Worm (Caenorhabditis elegans) whole organism, L4 larva: ENCODE measurements around the gene elo-8.

Experiments used
- D1046.2 ChIP-seq: fragments of 200-800 bp; sonication (Bioruptor generic); IDR thresholded peaks from 2 replicates; pipeline ENCODE4 v1.3.6; 2022; ENCODE audit warnings: missing genetic modification characterization, missing compliant biosample characterization
- F26F4.8 ChIP-seq: fragments of 200-800 bp; sonication (Bioruptor generic); conservative IDR thresholded peaks from 2 replicates; pipeline ENCODE4 v1.3.6; 2022; ENCODE audit warnings: missing genetic modification characterization, missing compliant biosample characterization
- F37D6.2 ChIP-seq: sonication (generic microtip); optimal IDR thresholded peaks from 2 replicates; lab custom pipeline; 2016; ENCODE audit warnings: mild to moderate bottlenecking, missing genetic modification characterization, missing compliant biosample characterization
- F44E2.7 ChIP-seq: fragments of 200-800 bp; sonication (Bioruptor generic); IDR thresholded peaks from 2 replicates; pipeline ENCODE4 v2.1.2; 2022; ENCODE audit warnings: missing genetic modification characterization, missing compliant biosample characterization
- R02D3.7 ChIP-seq: fragments of 150-350 bp; sonication (generic microtip); optimal IDR thresholded peaks from 3 replicates; lab custom pipeline; 2014; ENCODE audit warnings: missing biosample characterization, missing genetic modification characterization
- T20F7.1 ChIP-seq: fragments of 200-800 bp; sonication (Bioruptor generic); optimal IDR thresholded peaks from 2 replicates; lab custom pipeline; 2018; ENCODE audit warnings: mild to moderate bottlenecking, missing genetic modification characterization, missing compliant biosample characterization
- Y48G9A.11 ChIP-seq: fragments of 200-800 bp; sonication (Bioruptor generic); IDR thresholded peaks from 2 replicates; pipeline ENCODE4 v1.3.6; 2022; ENCODE audit warnings: missing genetic modification reagents, missing genetic modification characterization, missing compliant biosample characterization
- Y75B8A.6 ChIP-seq: fragments of 200-800 bp; sonication (Bioruptor generic); IDR thresholded peaks from 2 replicates; pipeline ENCODE4 v1.3.6; 2022; ENCODE audit warnings: missing genetic modification reagents, missing genetic modification characterization, missing compliant biosample characterization
- ZK337.2 ChIP-seq: fragments of 200-800 bp; sonication (Bioruptor generic); IDR thresholded peaks from 2 replicates; pipeline ENCODE4 v1.3.6; 2022; ENCODE audit warnings: missing genetic modification reagents, missing genetic modification characterization, missing compliant biosample characterization
- ama-1 ChIP-seq: fragments of 150-350 bp; optimal IDR thresholded peaks from 2 replicates; lab custom pipeline; 2014; ENCODE audit warnings: inconsistent platforms, mixed read lengths
- ceh-28 ChIP-seq: fragments of 150-350 bp; optimal IDR thresholded peaks from 2 replicates; lab custom pipeline; 2014; ENCODE audit warnings: missing biosample characterization, missing genetic modification reagents, missing genetic modification characterization
- ceh-32 ChIP-seq: sonication (generic microtip); optimal IDR thresholded peaks from 2 replicates; lab custom pipeline; 2016; ENCODE audit warnings: mild to moderate bottlenecking, missing genetic modification characterization, missing compliant biosample characterization; ENCODE audit not compliant: poor library complexity
- ces-1 ChIP-seq: fragments of 150-350 bp; sonication (generic microtip); optimal IDR thresholded peaks from 4 replicates; lab custom pipeline; 2014; ENCODE audit warnings: missing biosample characterization, missing genetic modification reagents, missing genetic modification characterization
- cey-2 ChIP-seq: sonication (generic microtip); optimal IDR thresholded peaks from 3 replicates; lab custom pipeline; 2017; ENCODE audit warnings: missing genetic modification characterization, mild to moderate bottlenecking, missing compliant biosample characterization, antibody characterized with exemption, borderline replicate concordance; ENCODE audit not compliant: insufficient read depth
- ctbp-1 ChIP-seq: fragments of 200-800 bp; sonication (Bioruptor generic); IDR thresholded peaks from 2 replicates; pipeline ENCODE4 v1.3.6; 2022; ENCODE audit warnings: missing genetic modification reagents, missing genetic modification characterization, missing compliant biosample characterization
- daf-19 ChIP-seq: fragments of 200-800 bp; sonication (Bioruptor generic); conservative IDR thresholded peaks from 2 replicates; pipeline ENCODE4 v1.3.6; 2022; ENCODE audit warnings: missing genetic modification characterization, missing compliant biosample characterization
- dpl-1 ChIP-seq: fragments of 150-350 bp; optimal IDR thresholded peaks from 2 replicates; lab custom pipeline; 2014; ENCODE audit warnings: missing biosample characterization, missing genetic modification reagents, missing genetic modification characterization
- dve-1 ChIP-seq: sonication (generic microtip); optimal IDR thresholded peaks from 2 replicates; lab custom pipeline; 2017; ENCODE audit warnings: antibody characterized with exemption, mild to moderate bottlenecking, missing genetic modification characterization, missing compliant biosample characterization; ENCODE audit not compliant: insufficient read depth
- egl-43 ChIP-seq: fragments of 200-800 bp; sonication (Bioruptor generic); IDR thresholded peaks from 2 replicates; pipeline ENCODE4 v1.3.6; 2022; ENCODE audit warnings: missing genetic modification reagents, missing genetic modification characterization, missing compliant biosample characterization
- fkh-10 ChIP-seq: fragments of 150-350 bp; optimal IDR thresholded peaks from 2 replicates; lab custom pipeline; 2014; ENCODE audit warnings: missing biosample characterization, missing genetic modification reagents, missing genetic modification characterization
- hlh-11 ChIP-seq: fragments of 200-800 bp; sonication (Bioruptor generic); optimal IDR thresholded peaks from 2 replicates; lab custom pipeline; 2018; ENCODE audit warnings: mild to moderate bottlenecking, missing genetic modification characterization, missing compliant biosample characterization
- lin-38 ChIP-seq: fragments of 200-800 bp; sonication (Bioruptor generic); IDR thresholded peaks from 2 replicates; pipeline ENCODE4 v1.3.6; 2022; ENCODE audit warnings: missing genetic modification reagents, missing genetic modification characterization, missing compliant biosample characterization
- lin-39 ChIP-seq: fragments of 150-350 bp; optimal IDR thresholded peaks from 2 replicates; lab custom pipeline; 2014; ENCODE audit warnings: missing biosample characterization, missing genetic modification reagents, missing genetic modification characterization
- madf-9 ChIP-seq: fragments of 200-800 bp; sonication (Bioruptor generic); conservative IDR thresholded peaks from 2 replicates; pipeline ENCODE4 v1.3.6; 2022; ENCODE audit warnings: missing genetic modification reagents, missing genetic modification characterization, missing compliant biosample characterization
- mdl-1 ChIP-seq, 2 experiments: fragments of 150-350 bp in 1 of 2; sonication (generic microtip) in 1 of 2; optimal IDR thresholded peaks; 2 replicates each; lab custom pipeline; 2014 to 2017; ENCODE audit warnings: missing biosample characterization in 2 of 2, missing genetic modification characterization in 2 of 2
- mep-1 ChIP-seq: fragments of 150-350 bp; sonication (generic microtip); optimal IDR thresholded peaks from 3 replicates; lab custom pipeline; 2014; ENCODE audit warnings: missing biosample characterization, missing genetic modification characterization
- mxl-2 ChIP-seq: fragments of 200-800 bp; sonication (Bioruptor generic); conservative IDR thresholded peaks from 2 replicates; pipeline ENCODE4 v1.3.6; 2022; ENCODE audit warnings: missing genetic modification reagents, missing genetic modification characterization, missing compliant biosample characterization
- nhr-10 ChIP-seq: fragments of 150-350 bp; optimal IDR thresholded peaks from 2 replicates; lab custom pipeline; 2014; ENCODE audit warnings: missing biosample characterization, missing genetic modification characterization
- nhr-102 ChIP-seq: sonication (generic microtip); optimal IDR thresholded peaks from 2 replicates; lab custom pipeline; 2016; ENCODE audit warnings: mild to moderate bottlenecking, missing genetic modification characterization, moderate library complexity, missing compliant biosample characterization
- nhr-11 ChIP-seq: fragments of 150-350 bp; optimal IDR thresholded peaks from 2 replicates; lab custom pipeline; 2014; ENCODE audit warnings: missing biosample characterization, missing genetic modification characterization
- nhr-111 ChIP-seq: fragments of 200-800 bp; sonication (Bioruptor generic); optimal IDR thresholded peaks from 2 replicates; lab custom pipeline; 2018; ENCODE audit warnings: mild to moderate bottlenecking, missing genetic modification characterization, missing compliant biosample characterization
- nhr-237 ChIP-seq: sonication (generic microtip); optimal IDR thresholded peaks from 2 replicates; lab custom pipeline; 2017; ENCODE audit warnings: missing biosample characterization, missing genetic modification characterization
- nhr-41 ChIP-seq: fragments of 200-800 bp; sonication (Bioruptor generic); IDR thresholded peaks from 2 replicates; pipeline ENCODE4 v1.3.6; 2022; ENCODE audit warnings: missing genetic modification reagents, missing genetic modification characterization, missing compliant biosample characterization
- nhr-42 ChIP-seq: fragments of 200-800 bp; sonication (Bioruptor generic); IDR thresholded peaks from 2 replicates; pipeline ENCODE4 v1.3.6; 2022; ENCODE audit warnings: missing genetic modification characterization, missing compliant biosample characterization
- nhr-48 ChIP-seq: sonication (generic microtip); optimal IDR thresholded peaks from 2 replicates; lab custom pipeline; 2016; ENCODE audit warnings: mild to moderate bottlenecking, missing genetic modification characterization, missing compliant biosample characterization
- nhr-6 ChIP-seq: fragments of 150-350 bp; optimal IDR thresholded peaks from 2 replicates; lab custom pipeline; 2014; ENCODE audit warnings: missing biosample characterization, missing genetic modification characterization
- pha-4 ChIP-seq, 2 experiments: fragments of 150-350 bp in 1 of 2; fragments of 200-800 bp in 1 of 2; sonication (Bioruptor generic) in 1 of 2; IDR thresholded peaks in 1 of 2; optimal IDR thresholded peaks in 1 of 2; 2 replicates each; pipeline versions ENCODE4 v1.3.6 to Lab custom; 2014 to 2022; ENCODE audit warnings: missing genetic modification characterization in 2 of 2, missing genetic modification reagents in 2 of 2, missing biosample characterization in 1 of 2, missing compliant biosample characterization in 1 of 2
- php-3 ChIP-seq: fragments of 200-800 bp; sonication (Bioruptor generic); IDR thresholded peaks from 2 replicates; pipeline ENCODE4 v1.3.6; 2022; ENCODE audit warnings: missing genetic modification reagents, missing genetic modification characterization, missing compliant biosample characterization
- pqm-1 ChIP-seq: sonication (generic microtip); optimal IDR thresholded peaks from 2 replicates; lab custom pipeline; 2017; ENCODE audit warnings: missing biosample characterization, missing genetic modification characterization
- rbr-2 ChIP-seq: sonication (generic microtip); optimal IDR thresholded peaks from 2 replicates; lab custom pipeline; 2016; ENCODE audit warnings: missing genotype, missing genetic modification characterization, missing compliant biosample characterization
- saeg-2 ChIP-seq: fragments of 200-800 bp; sonication (Bioruptor generic); IDR thresholded peaks from 2 replicates; pipeline ENCODE4 v1.3.6; 2022; ENCODE audit warnings: missing genetic modification reagents, missing genetic modification characterization, missing compliant biosample characterization
- sdz-12 ChIP-seq: fragments of 200-800 bp; sonication (Bioruptor generic); optimal IDR thresholded peaks from 2 replicates; lab custom pipeline; 2018; ENCODE audit warnings: mild to moderate bottlenecking, missing genetic modification characterization, missing compliant biosample characterization
- skn-1 ChIP-seq: fragments of 150-350 bp; optimal IDR thresholded peaks from 2 replicates; lab custom pipeline; 2014; ENCODE audit warnings: missing biosample characterization, missing genetic modification characterization
- snpc-4 ChIP-seq: fragments of 150-350 bp; optimal IDR thresholded peaks from 2 replicates; lab custom pipeline; 2014; ENCODE audit warnings: missing biosample characterization, missing genetic modification characterization
- spr-1 ChIP-seq: sonication (generic microtip); optimal IDR thresholded peaks from 2 replicates; lab custom pipeline; 2016; ENCODE audit warnings: mild to moderate bottlenecking, missing genetic modification characterization, missing compliant biosample characterization
- spr-3 ChIP-seq: fragments of 200-800 bp; sonication (Bioruptor generic); optimal IDR thresholded peaks from 2 replicates; lab custom pipeline; 2018; ENCODE audit warnings: mild to moderate bottlenecking, missing genetic modification characterization, missing compliant biosample characterization
- unc-130 ChIP-seq: sonication (generic microtip); optimal IDR thresholded peaks from 2 replicates; lab custom pipeline; 2016; ENCODE audit warnings: missing genetic modification reagents, missing genetic modification characterization, missing compliant biosample characterization
- unc-39 ChIP-seq: sonication (generic microtip); optimal IDR thresholded peaks from 2 replicates; lab custom pipeline; 2017; ENCODE audit warnings: missing biosample characterization, missing genetic modification characterization
- vab-7 ChIP-seq: fragments of 200-800 bp; sonication (Bioruptor generic); IDR thresholded peaks from 2 replicates; pipeline ENCODE4 v1.3.6; 2022; ENCODE audit warnings: missing genetic modification reagents, missing genetic modification characterization, missing compliant biosample characterization
- zfp-2 ChIP-seq: sonication (generic microtip); optimal IDR thresholded peaks from 2 replicates; lab custom pipeline; 2016; ENCODE audit warnings: mild to moderate bottlenecking, missing genetic modification characterization, missing compliant biosample characterization
- zip-2 ChIP-seq: fragments of 150-350 bp; optimal IDR thresholded peaks from 2 replicates; lab custom pipeline; 2014; ENCODE audit warnings: missing biosample characterization, missing genetic modification characterization
- ztf-7 ChIP-seq: fragments of 150-350 bp; optimal IDR thresholded peaks from 2 replicates; lab custom pipeline; 2014; ENCODE audit warnings: missing biosample characterization, missing genetic modification characterization

The elo-8 gene

ce11 chrIII:11197327-11197726 is 34.5 kb downstream of the elo-8 start:
- TF ChIP-seq Y75B8A.6 (GFP tag; lab: Robert Waterston, UW) (no peak), madf-9 (GFP tag; lab: Robert Waterston, UW) (no peak), mdl-1 (tag; optimal IDR thresholded peaks at IDR 0.05; lab: Kevin White, UChicago) (peak in 1 of 2 experiments; percentile 44), rbr-2 (no peak), mep-1 (tag; lab: Kevin White, UChicago) (no peak), zip-2 (tag; lab: Kevin White, UChicago) (no peak), dpl-1 (GFP tag; lab: Kevin White, UChicago) (no peak), T20F7.1 (GFP tag; lab: Kevin White, UChicago) (no peak), egl-43 (GFP tag; lab: Robert Waterston, UW) (no peak), nhr-41 (GFP tag; lab: Robert Waterston, UW) (no peak), skn-1 (tag; lab: Kevin White, UChicago) (no peak), F26F4.8 (no peak), lin-39 (tag; lab: Kevin White, UChicago) (no peak), pqm-1 (tag; lab: Kevin White, UChicago) (peak; percentile 87), Y48G9A.11 (GFP tag; lab: Robert Waterston, UW) (no peak), ZK337.2 (GFP tag; lab: Robert Waterston, UW) (no peak), snpc-4 (tag; lab: Kevin White, UChicago) (no peak), pha-4 (GFP tag; IDR thresholded peaks at IDR 0.05; lab: Robert Waterston, UW) (no peak), pha-4 (tag; optimal IDR thresholded peaks at IDR 0.05; lab: Kevin White, UChicago) (no peak), php-3 (GFP tag; lab: Robert Waterston, UW) (peak; percentile 54; the same call in 1 of the 2 replicates), unc-39 (tag; lab: Kevin White, UChicago) (no peak), nhr-102 (tag; lab: Kevin White, UChicago) (no peak), nhr-42 (GFP tag; lab: Robert Waterston, UW) (no peak), cey-2 (tag; lab: Kevin White, UChicago) (no peak), spr-3 (GFP tag; lab: Kevin White, UChicago) (no peak), unc-130 (GFP tag; lab: Kevin White, UChicago) (no peak), ceh-28 (tag; lab: Kevin White, UChicago) (no peak), daf-19 (GFP tag; lab: Robert Waterston, UW) (no peak), ctbp-1 (no peak), spr-1 (tag; lab: Kevin White, UChicago) (no peak), dve-1 (tag; lab: Kevin White, UChicago) (peak; percentile 53), saeg-2 (no peak), zfp-2 (no peak), vab-7 (GFP tag; lab: Robert Waterston, UW) (0 out of 2 replicates have a peak, but pooled peaks have one; percentile 13), hlh-11 (tag; lab: Kevin White, UChicago) (peak; percentile 84), nhr-11 (tag; lab: Kevin White, UChicago) (no peak), nhr-10 (no peak), lin-38 (GFP tag; lab: Robert Waterston, UW) (no peak), ces-1 (GFP tag; lab: Kevin White, UChicago) (no peak), D1046.2 (GFP tag; lab: Robert Waterston, UW) (no peak), R02D3.7 (no peak), F44E2.7 (GFP tag; lab: Robert Waterston, UW) (no peak), nhr-6 (no peak), nhr-111 (GFP tag; lab: Kevin White, UChicago) (no peak), ceh-32 (tag; lab: Kevin White, UChicago) (no peak), fkh-10 (no peak), sdz-12 (GFP tag; lab: Kevin White, UChicago) (no peak), nhr-48 (tag; lab: Kevin White, UChicago) (no peak), F37D6.2 (tag; lab: Kevin White, UChicago) (no peak), mxl-2 (GFP tag; lab: Robert Waterston, UW) (no peak), nhr-237 (tag; lab: Kevin White, UChicago) (no peak), ztf-7 (no peak), ama-1 (lab: Kevin White, UChicago) (no peak)
